Fruit fly (Drosophila melanogaster): ENCODE data around the gene btl.

btl gene

DNA sequence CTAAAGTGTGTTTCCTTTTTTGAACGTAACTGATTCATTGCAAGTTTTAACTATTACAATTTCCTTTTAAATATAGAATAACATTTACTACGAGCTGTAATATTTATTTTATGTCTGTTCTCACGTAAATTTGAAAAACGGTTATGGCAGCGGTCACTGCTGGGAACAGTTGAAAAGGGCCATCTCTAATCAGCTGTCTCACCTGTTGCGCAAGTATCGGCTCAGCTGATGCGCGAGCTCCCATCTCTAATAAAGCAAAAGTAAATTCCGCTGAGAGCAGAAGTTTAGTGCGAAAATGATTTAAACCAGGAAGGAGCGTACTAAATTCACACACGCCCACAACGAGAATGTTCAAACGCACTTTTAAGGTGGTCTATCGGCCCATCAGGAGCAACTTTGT is 4.0 kb upstream of the btl start, which contains the start of gene Pex1 (continued):
- no peak for TF ChIP-seq dmrt11E (tag; optimal IDR thresholded peaks at IDR 0.05)
- TF ChIP-seq sisA (GFP tag; IDR thresholded peaks at IDR 0.05): no peak
- TF ChIP-seq ci (GFP tag; IDR thresholded peaks at IDR 0.05): no peak
- TF ChIP-seq Meics (GFP tag; optimal IDR thresholded peaks at IDR 0.05): no peak
- TF ChIP-seq E2f1 (GFP tag; IDR thresholded peaks at IDR 0.05): no peak
- no peak for TF ChIP-seq az2 (GFP tag; optimal IDR thresholded peaks at IDR 0.05)
- TF ChIP-seq CG6254 (GFP tag; optimal IDR thresholded peaks at IDR 0.05): no peak
- TF ChIP-seq Sin3A (optimal IDR thresholded peaks at IDR 0.05): peak; percentile 55
- TF ChIP-seq tx (GFP tag; optimal IDR thresholded peaks at IDR 0.05): no peak
- no peak for TF ChIP-seq CG4820 (GFP tag; optimal IDR thresholded peaks at IDR 0.05)
- no peak for TF ChIP-seq CG15696 (tag; optimal IDR thresholded peaks at IDR 0.05)
- TF ChIP-seq CG6683 (GFP tag; optimal IDR thresholded peaks at IDR 0.05): no peak
- no peak for TF ChIP-seq CG10274 (GFP tag; optimal IDR thresholded peaks at IDR 0.05)
- TF ChIP-seq CG31441 (GFP tag; IDR thresholded peaks at IDR 0.05): no peak; the same call in 1 of the 2 replicates
- TF ChIP-seq CG7987 (GFP tag; optimal IDR thresholded peaks at IDR 0.05): peak; percentile 6
- TF ChIP-seq HLH3B (GFP tag; IDR thresholded peaks at IDR 0.05): no peak
- TF ChIP-seq CG14014 (GFP tag; IDR thresholded peaks at IDR 0.05): peak; percentile 14; the same call in 1 of the 2 replicates
- TF ChIP-seq CG2875 (GFP tag; optimal IDR thresholded peaks at IDR 0.05): no peak
- TF ChIP-seq HLH4C (GFP tag; IDR thresholded peaks at IDR 0.05; ENCODE audit: partially characterized antibody): peak; percentile 74; the same call in 2 of the 3 replicates
- TF ChIP-seq NK7.1 (GFP tag; optimal IDR thresholded peaks at IDR 0.05): no peak
- TF ChIP-seq CG10462 (GFP tag; optimal IDR thresholded peaks at IDR 0.05): no peak
- peak; percentile 30 for TF ChIP-seq CG12391 (tag; optimal IDR thresholded peaks at IDR 0.05)
- TF ChIP-seq gt (GFP tag; IDR thresholded peaks at IDR 0.05): no peak
- no peak for TF ChIP-seq CG4730 (GFP tag; IDR thresholded peaks at IDR 0.05)
- peak; percentile 39 for TF ChIP-seq CG17829 (tag; optimal IDR thresholded peaks at IDR 0.05)
- peak; percentile 89 for TF ChIP-seq Med (GFP tag)
- no peak for TF ChIP-seq CG15073 (GFP tag; optimal IDR thresholded peaks at IDR 0.05)
- TF ChIP-seq pb (GFP tag; optimal IDR thresholded peaks at IDR 0.05): no peak
- peak; percentile 37 for TF ChIP-seq HmgZ (tag; optimal IDR thresholded peaks at IDR 0.05)
- TF ChIP-seq CG12942 (GFP tag; optimal IDR thresholded peaks at IDR 0.05): no peak
- no peak for TF ChIP-seq Aef1 (GFP tag; IDR thresholded peaks at IDR 0.05)
- no peak for TF ChIP-seq CG17912 (GFP tag; optimal IDR thresholded peaks at IDR 0.05)
- TF ChIP-seq Pdp1 (GFP tag; optimal IDR thresholded peaks at IDR 0.05): peak in 1 of 2 experiments; percentile 98
- TF ChIP-seq Optix (GFP tag; IDR thresholded peaks at IDR 0.05): no peak
- no peak for TF ChIP-seq Dip2 (GFP tag; IDR thresholded peaks at IDR 0.05)
- no peak for TF ChIP-seq CG32767 (GFP tag; IDR thresholded peaks at IDR 0.05)
- no peak for TF ChIP-seq da (GFP tag; optimal IDR thresholded peaks at IDR 0.05)
- TF ChIP-seq hkb (optimal IDR thresholded peaks at IDR 0.05): no peak
- TF ChIP-seq hkb (GFP tag; IDR thresholded peaks at IDR 0.05): no peak
- TF ChIP-seq CG7839 (tag; optimal IDR thresholded peaks at IDR 0.05): no peak
- no peak for TF ChIP-seq toy (GFP tag; IDR thresholded peaks at IDR 0.05)
- TF ChIP-seq CG6272 (GFP tag; IDR thresholded peaks at IDR 0.05): no peak
- no peak for TF ChIP-seq CG4282 (GFP tag; optimal IDR thresholded peaks at IDR 0.05)
- TF ChIP-seq Taf1 (GFP tag; IDR thresholded peaks at IDR 0.05): no peak
- TF ChIP-seq run (tag; optimal IDR thresholded peaks at IDR 0.05): no peak
- no peak for TF ChIP-seq Poxn (GFP tag; IDR thresholded peaks at IDR 0.05)
- peak; percentile 78 for TF ChIP-seq CG6791 (GFP tag; IDR thresholded peaks at IDR 0.05; ENCODE audit: partially characterized antibody)
- no peak for TF ChIP-seq eyg (GFP tag; optimal IDR thresholded peaks at IDR 0.05)
- no peak for TF ChIP-seq CG8478 (optimal IDR thresholded peaks at IDR 0.05)
- no peak for TF ChIP-seq ems (GFP tag; optimal IDR thresholded peaks at IDR 0.05)
- TF ChIP-seq ash1 (GFP tag; optimal IDR thresholded peaks at IDR 0.05): no peak
- no peak for TF ChIP-seq CG12744 (GFP tag; optimal IDR thresholded peaks at IDR 0.05)
- no peak for TF ChIP-seq CG12104 (GFP tag; optimal IDR thresholded peaks at IDR 0.05)
- TF ChIP-seq Ets65A (GFP tag): no peak
